Worm (Caenorhabditis elegans) whole organism, L4 larva: Measurements from ENCODE around the gene C04C3.14.
"Not testable (repeated sequence)": the region's sequence is repeated elsewhere in the genome, so short reads cannot be mapped to it uniquely, and the experiment has no call there.

Source experiments
- F26F4.8 ChIP-seq: fragments of 200-800 bp; sonication (Bioruptor generic); conservative IDR thresholded peaks from 2 replicates; pipeline ENCODE4 v1.3.6; 2022; ENCODE audit warnings: missing genetic modification characterization, missing compliant biosample characterization
- R02D3.7 ChIP-seq: fragments of 150-350 bp; sonication (generic microtip); optimal IDR thresholded peaks from 3 replicates; lab custom pipeline; 2014; ENCODE audit warnings: missing biosample characterization, missing genetic modification characterization
- T20F7.1 ChIP-seq: fragments of 200-800 bp; sonication (Bioruptor generic); optimal IDR thresholded peaks from 2 replicates; lab custom pipeline; 2018; ENCODE audit warnings: mild to moderate bottlenecking, missing genetic modification characterization, missing compliant biosample characterization
- Y48G9A.11 ChIP-seq: fragments of 200-800 bp; sonication (Bioruptor generic); IDR thresholded peaks from 2 replicates; pipeline ENCODE4 v1.3.6; 2022; ENCODE audit warnings: missing genetic modification reagents, missing genetic modification characterization, missing compliant biosample characterization
- aha-1 ChIP-seq: fragments of 150-350 bp; peaks from one replicate; lab custom pipeline; 2014; ENCODE audit warnings: missing biosample characterization, missing genetic modification characterization
- ama-1 ChIP-seq: fragments of 150-350 bp; optimal IDR thresholded peaks from 2 replicates; lab custom pipeline; 2014; ENCODE audit warnings: inconsistent platforms, mixed read lengths
- arid-1 ChIP-seq: fragments of 200-800 bp; sonication (Bioruptor generic); conservative IDR thresholded peaks from 2 replicates; pipeline ENCODE4 v1.3.6; 2022; ENCODE audit warnings: missing genetic modification reagents, missing genetic modification characterization, missing compliant biosample characterization
- attf-4 ChIP-seq: sonication (generic microtip); optimal IDR thresholded peaks from 3 replicates; lab custom pipeline; 2017; ENCODE audit warnings: missing biosample characterization, missing genetic modification characterization
- ceh-20 ChIP-seq: fragments of 200-800 bp; sonication (Bioruptor generic); IDR thresholded peaks from 2 replicates; pipeline ENCODE4 v1.3.6; 2022; ENCODE audit warnings: missing genetic modification reagents, missing genetic modification characterization, missing compliant biosample characterization
- ceh-28 ChIP-seq: fragments of 150-350 bp; optimal IDR thresholded peaks from 2 replicates; lab custom pipeline; 2014; ENCODE audit warnings: missing biosample characterization, missing genetic modification reagents, missing genetic modification characterization
- ceh-82 ChIP-seq: sonication (generic microtip); optimal IDR thresholded peaks from 2 replicates; lab custom pipeline; 2017; ENCODE audit warnings: missing biosample characterization, missing genetic modification characterization
- ctbp-1 ChIP-seq: fragments of 200-800 bp; sonication (Bioruptor generic); IDR thresholded peaks from 2 replicates; pipeline ENCODE4 v1.3.6; 2022; ENCODE audit warnings: missing genetic modification reagents, missing genetic modification characterization, missing compliant biosample characterization
- daf-16 ChIP-seq, 3 experiments: sonication (generic microtip); optimal IDR thresholded peaks; 2 replicates each; lab custom pipeline; 2016 to 2017; ENCODE audit warnings: missing genetic modification characterization in 3 of 3, missing genetic modification reagents in 3 of 3, mild to moderate bottlenecking in 2 of 3, missing compliant biosample characterization in 2 of 3, missing biosample characterization in 1 of 3, moderate library complexity in 1 of 3
- dmd-9 ChIP-seq: fragments of 200-800 bp; sonication (Bioruptor generic); IDR thresholded peaks from 2 replicates; pipeline ENCODE4 v1.3.6; 2022; ENCODE audit warnings: missing genetic modification reagents, missing genetic modification characterization, missing compliant biosample characterization
- duxl-1 ChIP-seq: sonication (generic microtip); optimal IDR thresholded peaks from 2 replicates; lab custom pipeline; 2016; ENCODE audit warnings: mild to moderate bottlenecking, missing genetic modification characterization, moderate library complexity, missing compliant biosample characterization; ENCODE audit not compliant: poor library complexity
- hif-1 ChIP-seq, 2 experiments: sonication (generic microtip); optimal IDR thresholded peaks; 2 replicates each; lab custom pipeline; 2016 to 2017; ENCODE audit warnings: missing compliant biosample characterization in 2 of 2, missing genetic modification characterization in 2 of 2, missing genetic modification reagents in 2 of 2, missing genotype in 2 of 2, mild to moderate bottlenecking in 1 of 2
- hlh-11 ChIP-seq: fragments of 200-800 bp; sonication (Bioruptor generic); optimal IDR thresholded peaks from 2 replicates; lab custom pipeline; 2018; ENCODE audit warnings: mild to moderate bottlenecking, missing genetic modification characterization, missing compliant biosample characterization
- hmg-1.1 ChIP-seq: fragments of 200-800 bp; sonication (Bioruptor generic); IDR thresholded peaks from 2 replicates; pipeline ENCODE4 v1.3.6; 2022; ENCODE audit warnings: missing genetic modification reagents, missing genetic modification characterization, missing compliant biosample characterization
- lin-29 ChIP-seq: fragments of 200-800 bp; sonication (Bioruptor generic); IDR thresholded peaks from 2 replicates; pipeline ENCODE4 v1.3.6; 2022; ENCODE audit warnings: missing genetic modification reagents, missing genetic modification characterization, missing compliant biosample characterization
- lin-38 ChIP-seq: fragments of 200-800 bp; sonication (Bioruptor generic); IDR thresholded peaks from 2 replicates; pipeline ENCODE4 v1.3.6; 2022; ENCODE audit warnings: missing genetic modification reagents, missing genetic modification characterization, missing compliant biosample characterization
- mdl-1 ChIP-seq, 2 experiments: fragments of 150-350 bp in 1 of 2; sonication (generic microtip) in 1 of 2; optimal IDR thresholded peaks; 2 replicates each; lab custom pipeline; 2014 to 2017; ENCODE audit warnings: missing biosample characterization in 2 of 2, missing genetic modification characterization in 2 of 2
- mes-2 ChIP-seq: sonication (generic microtip); optimal IDR thresholded peaks from 2 replicates; lab custom pipeline; 2016; ENCODE audit warnings: missing genotype, mild to moderate bottlenecking, missing genetic modification characterization, missing compliant biosample characterization; ENCODE audit not compliant: poor library complexity, severe bottlenecking
- nhr-111 ChIP-seq: fragments of 200-800 bp; sonication (Bioruptor generic); optimal IDR thresholded peaks from 2 replicates; lab custom pipeline; 2018; ENCODE audit warnings: mild to moderate bottlenecking, missing genetic modification characterization, missing compliant biosample characterization
- nhr-237 ChIP-seq: sonication (generic microtip); optimal IDR thresholded peaks from 2 replicates; lab custom pipeline; 2017; ENCODE audit warnings: missing biosample characterization, missing genetic modification characterization
- nhr-76 ChIP-seq: fragments of 150-350 bp; optimal IDR thresholded peaks from 2 replicates; lab custom pipeline; 2014; ENCODE audit warnings: missing biosample characterization, missing genetic modification characterization
- pha-4 ChIP-seq, 2 experiments: fragments of 150-350 bp in 1 of 2; fragments of 200-800 bp in 1 of 2; sonication (Bioruptor generic) in 1 of 2; IDR thresholded peaks in 1 of 2; optimal IDR thresholded peaks in 1 of 2; 2 replicates each; pipeline versions ENCODE4 v1.3.6 to Lab custom; 2014 to 2022; ENCODE audit warnings: missing genetic modification characterization in 2 of 2, missing genetic modification reagents in 2 of 2, missing biosample characterization in 1 of 2, missing compliant biosample characterization in 1 of 2
- php-3 ChIP-seq: fragments of 200-800 bp; sonication (Bioruptor generic); IDR thresholded peaks from 2 replicates; pipeline ENCODE4 v1.3.6; 2022; ENCODE audit warnings: missing genetic modification reagents, missing genetic modification characterization, missing compliant biosample characterization
- snpc-4 ChIP-seq: fragments of 150-350 bp; optimal IDR thresholded peaks from 2 replicates; lab custom pipeline; 2014; ENCODE audit warnings: missing biosample characterization, missing genetic modification characterization
- spr-1 ChIP-seq: sonication (generic microtip); optimal IDR thresholded peaks from 2 replicates; lab custom pipeline; 2016; ENCODE audit warnings: mild to moderate bottlenecking, missing genetic modification characterization, missing compliant biosample characterization
- unc-130 ChIP-seq: sonication (generic microtip); optimal IDR thresholded peaks from 2 replicates; lab custom pipeline; 2016; ENCODE audit warnings: missing genetic modification reagents, missing genetic modification characterization, missing compliant biosample characterization
- unc-62 ChIP-seq, 3 experiments: fragments of 150-350 bp in 1 of 3; sonication (generic microtip); optimal IDR thresholded peaks in 2 of 3; peaks in 1 of 3; 1 replicate in 1 of 3; 2 replicates in 2 of 3; lab custom pipeline; 2014 to 2017; ENCODE audit warnings: missing biosample characterization in 3 of 3, missing genetic modification characterization in 3 of 3, missing genetic modification reagents in 3 of 3, missing genotype in 1 of 3
- zfp-3 ChIP-seq: fragments of 200-800 bp; sonication (Bioruptor generic); conservative IDR thresholded peaks from 2 replicates; pipeline ENCODE4 v1.3.6; 2022; ENCODE audit warnings: missing genetic modification reagents, missing genetic modification characterization, missing compliant biosample characterization
- ztf-11 ChIP-seq: fragments of 150-350 bp; optimal IDR thresholded peaks from 2 replicates; lab custom pipeline; 2014; ENCODE audit warnings: missing biosample characterization, missing genetic modification characterization

Gene C04C3.14

ce11 chrIV:3385337-3386215 lies 10.1 kb upstream of the C04C3.14 start, which contains the start of gene mai-2 (continued):
- peak; percentile 76 to 97 for TF ChIP-seq hif-1 (tag; optimal IDR thresholded peaks at IDR 0.05; lab: Kevin White, UChicago)
- peak in 1 of 2 experiments; percentile 14 for TF ChIP-seq mdl-1 (tag; optimal IDR thresholded peaks at IDR 0.05; lab: Kevin White, UChicago)
- no peak for TF ChIP-seq ceh-82
- TF ChIP-seq nhr-237 (tag; lab: Kevin White, UChicago): no peak
- peak; percentile 39 for TF ChIP-seq T20F7.1 (GFP tag; lab: Kevin White, UChicago)
- no peak for TF ChIP-seq nhr-76 (tag; lab: Kevin White, UChicago)
- TF ChIP-seq snpc-4: no peak
- TF ChIP-seq attf-4 (tag; lab: Kevin White, UChicago): no peak
- 0 out of 2 replicates have a peak, but pooled peaks have one; percentile 20 for TF ChIP-seq ceh-20 (GFP tag; lab: Robert Waterston, UW)
- TF ChIP-seq ama-1 (lab: Kevin White, UChicago): peak; percentile 74
- TF ChIP-seq arid-1 (GFP tag; lab: Robert Waterston, UW): no peak
- TF ChIP-seq unc-130 (GFP tag; lab: Kevin White, UChicago): no peak
- TF ChIP-seq duxl-1 (tag; lab: Kevin White, UChicago): peak; percentile 10
- no peak for TF ChIP-seq ceh-28 (tag; lab: Kevin White, UChicago)
- TF ChIP-seq ctbp-1 (GFP tag; lab: Robert Waterston, UW): no peak
- TF ChIP-seq mes-2 (tag; lab: Kevin White, UChicago): peak; percentile 73
- 0 out of 2 replicates have a peak, but pooled peaks have one; percentile 38 for TF ChIP-seq php-3 (GFP tag; lab: Robert Waterston, UW)
- TF ChIP-seq hmg-1.1 (GFP tag; lab: Robert Waterston, UW): peak; percentile 53
- TF ChIP-seq hlh-11: peak; percentile 26
- TF ChIP-seq pha-4 (GFP tag; IDR thresholded peaks at IDR 0.05; lab: Robert Waterston, UW): peak; percentile 62; the same call in 1 of the 2 replicates
- no peak for TF ChIP-seq pha-4 (tag; optimal IDR thresholded peaks at IDR 0.05; lab: Kevin White, UChicago)
- peak; percentile 93 for TF ChIP-seq aha-1
- TF ChIP-seq nhr-111: no peak
- no peak for TF ChIP-seq ztf-11 (tag; lab: Kevin White, UChicago)

DNA sequence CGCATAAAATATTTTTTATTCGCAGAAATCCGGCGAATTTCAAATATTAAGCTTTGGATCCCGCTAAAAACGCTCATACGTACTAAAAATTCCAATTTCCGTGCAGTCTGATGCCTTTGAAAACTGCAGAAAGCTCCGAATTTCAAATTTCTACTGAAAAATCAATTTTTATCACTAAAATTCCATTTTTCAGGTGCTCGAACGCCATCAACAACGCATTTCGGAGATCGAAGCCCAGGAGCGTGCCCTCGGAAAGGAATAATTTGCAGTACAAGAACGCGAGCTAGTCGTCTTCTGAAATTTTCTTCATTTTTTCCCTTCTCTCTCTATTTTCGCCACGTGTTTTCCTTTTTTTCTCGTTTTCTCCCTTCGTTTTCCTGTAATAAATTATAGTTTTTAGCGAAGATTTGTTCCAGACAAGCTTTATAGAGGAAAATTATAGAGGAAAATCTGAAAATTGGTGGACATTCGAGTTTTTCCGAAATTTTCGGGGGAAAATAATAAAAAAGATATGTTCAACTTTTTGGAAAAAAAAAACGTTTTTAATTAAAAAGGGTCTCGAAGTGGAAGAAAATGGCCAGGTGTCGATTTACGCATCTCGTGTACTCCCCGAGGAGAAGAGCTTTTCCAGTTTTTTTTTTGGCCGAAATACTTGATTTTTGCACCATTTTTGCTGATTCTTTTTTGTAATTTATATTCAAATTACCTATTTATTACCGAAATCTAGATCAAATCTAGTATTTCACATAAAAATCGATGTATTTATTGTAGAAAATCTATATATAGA lies 9.0 kb upstream of the C04C3.14 start:
- TF ChIP-seq zfp-3 (0 out of 2 replicates have a peak, but pooled peaks have one; percentile 50), lin-29 (GFP tag; lab: Robert Waterston, UW) (no peak), aha-1 (peak; percentile 93), Y48G9A.11 (GFP tag; lab: Robert Waterston, UW) (no peak), daf-16 (GFP tag; optimal IDR thresholded peaks at IDR 0.05; lab: Kevin White, UChicago) (no peak), daf-16 (tag; optimal IDR thresholded peaks at IDR 0.05; lab: Kevin White, UChicago) (peak; percentile 26), dmd-9 (GFP tag; lab: Robert Waterston, UW) (no peak), R02D3.7 (tag; lab: Kevin White, UChicago) (peak; percentile 22), unc-62 (GFP tag; optimal IDR thresholded peaks at IDR 0.05 in 1 of 2; lab: Kevin White, UChicago) (peak in 1 of 2 experiments; percentile 92), unc-62 (tag; optimal IDR thresholded peaks at IDR 0.05; lab: Kevin White, UChicago) (no peak), lin-38 (GFP tag; lab: Robert Waterston, UW) (peak; percentile 32; the same call in 1 of the 2 replicates)
- TF ChIP-seq, all 104 proteins: peak for 6

- not testable (repeated sequence) for TF ChIP-seq spr-1; F26F4.8; ctbp-1 (GFP tag; lab: Robert Waterston, UW)
- TF ChIP-seq, all 104 proteins: peak for 0; not testable (repeated sequence) for 104
Measured at ce11 chrIV:3389999-3390398, 5.7 kb upstream of the C04C3.14 start, which contains the start of gene B0546.5. B0546.5 (minus strand) TSS chrIV:3390099.
